Worm (Caenorhabditis elegans) whole organism, L4 larva: ENCODE results near the gene C24B5.4.

Source experiments
- D1046.2 ChIP-seq: fragments of 200-800 bp; sonication (Bioruptor generic); IDR thresholded peaks from 2 replicates; pipeline ENCODE4 v1.3.6; 2022; ENCODE audit warnings: missing genetic modification characterization, missing compliant biosample characterization
- F26F4.8 ChIP-seq: fragments of 200-800 bp; sonication (Bioruptor generic); conservative IDR thresholded peaks from 2 replicates; pipeline ENCODE4 v1.3.6; 2022; ENCODE audit warnings: missing genetic modification characterization, missing compliant biosample characterization
- T26A8.4 ChIP-seq: fragments of 200-800 bp; sonication (Bioruptor generic); IDR thresholded peaks from 2 replicates; pipeline ENCODE4 v1.3.6; 2022; ENCODE audit warnings: missing genetic modification characterization, missing compliant biosample characterization
- Y5F2A.4 ChIP-seq: fragments of 200-800 bp; sonication (Bioruptor generic); optimal IDR thresholded peaks from 2 replicates; lab custom pipeline; 2018; ENCODE audit warnings: mild to moderate bottlenecking, missing genetic modification characterization, missing compliant biosample characterization
- aha-1 ChIP-seq: fragments of 150-350 bp; peaks from one replicate; lab custom pipeline; 2014; ENCODE audit warnings: missing biosample characterization, missing genetic modification characterization
- ama-1 ChIP-seq: fragments of 150-350 bp; optimal IDR thresholded peaks from 2 replicates; lab custom pipeline; 2014; ENCODE audit warnings: inconsistent platforms, mixed read lengths
- ceh-32 ChIP-seq: sonication (generic microtip); optimal IDR thresholded peaks from 2 replicates; lab custom pipeline; 2016; ENCODE audit warnings: mild to moderate bottlenecking, missing genetic modification characterization, missing compliant biosample characterization; ENCODE audit not compliant: poor library complexity
- daf-16 ChIP-seq, 3 experiments: sonication (generic microtip); optimal IDR thresholded peaks; 2 replicates each; lab custom pipeline; 2016 to 2017; ENCODE audit warnings: missing genetic modification characterization in 3 of 3, missing genetic modification reagents in 3 of 3, mild to moderate bottlenecking in 2 of 3, missing compliant biosample characterization in 2 of 3, missing biosample characterization in 1 of 3, moderate library complexity in 1 of 3
- duxl-1 ChIP-seq: sonication (generic microtip); optimal IDR thresholded peaks from 2 replicates; lab custom pipeline; 2016; ENCODE audit warnings: mild to moderate bottlenecking, missing genetic modification characterization, moderate library complexity, missing compliant biosample characterization; ENCODE audit not compliant: poor library complexity
- egl-43 ChIP-seq: fragments of 200-800 bp; sonication (Bioruptor generic); IDR thresholded peaks from 2 replicates; pipeline ENCODE4 v1.3.6; 2022; ENCODE audit warnings: missing genetic modification reagents, missing genetic modification characterization, missing compliant biosample characterization
- gei-8 ChIP-seq: fragments of 200-800 bp; sonication (Bioruptor generic); optimal IDR thresholded peaks from 2 replicates; lab custom pipeline; 2018; ENCODE audit warnings: mild to moderate bottlenecking, missing genetic modification characterization, missing compliant biosample characterization
- hlh-11 ChIP-seq: fragments of 200-800 bp; sonication (Bioruptor generic); optimal IDR thresholded peaks from 2 replicates; lab custom pipeline; 2018; ENCODE audit warnings: mild to moderate bottlenecking, missing genetic modification characterization, missing compliant biosample characterization
- lim-7 ChIP-seq: fragments of 200-800 bp; sonication (Bioruptor generic); IDR thresholded peaks from 2 replicates; pipeline ENCODE4 v1.3.6; 2022; ENCODE audit warnings: missing genetic modification characterization, missing compliant biosample characterization
- lin-29 ChIP-seq: fragments of 200-800 bp; sonication (Bioruptor generic); IDR thresholded peaks from 2 replicates; pipeline ENCODE4 v1.3.6; 2022; ENCODE audit warnings: missing genetic modification reagents, missing genetic modification characterization, missing compliant biosample characterization
- lin-38 ChIP-seq: fragments of 200-800 bp; sonication (Bioruptor generic); IDR thresholded peaks from 2 replicates; pipeline ENCODE4 v1.3.6; 2022; ENCODE audit warnings: missing genetic modification reagents, missing genetic modification characterization, missing compliant biosample characterization
- lin-39 ChIP-seq: fragments of 150-350 bp; optimal IDR thresholded peaks from 2 replicates; lab custom pipeline; 2014; ENCODE audit warnings: missing biosample characterization, missing genetic modification reagents, missing genetic modification characterization
- lir-3 ChIP-seq: sonication (generic microtip); optimal IDR thresholded peaks from 2 replicates; lab custom pipeline; 2016; ENCODE audit warnings: mild to moderate bottlenecking, missing genetic modification characterization, missing compliant biosample characterization
- madf-9 ChIP-seq: fragments of 200-800 bp; sonication (Bioruptor generic); conservative IDR thresholded peaks from 2 replicates; pipeline ENCODE4 v1.3.6; 2022; ENCODE audit warnings: missing genetic modification reagents, missing genetic modification characterization, missing compliant biosample characterization
- mep-1 ChIP-seq: fragments of 150-350 bp; sonication (generic microtip); optimal IDR thresholded peaks from 3 replicates; lab custom pipeline; 2014; ENCODE audit warnings: missing biosample characterization, missing genetic modification characterization
- mes-2 ChIP-seq: sonication (generic microtip); optimal IDR thresholded peaks from 2 replicates; lab custom pipeline; 2016; ENCODE audit warnings: missing genotype, mild to moderate bottlenecking, missing genetic modification characterization, missing compliant biosample characterization; ENCODE audit not compliant: poor library complexity, severe bottlenecking
- mxl-2 ChIP-seq: fragments of 200-800 bp; sonication (Bioruptor generic); conservative IDR thresholded peaks from 2 replicates; pipeline ENCODE4 v1.3.6; 2022; ENCODE audit warnings: missing genetic modification reagents, missing genetic modification characterization, missing compliant biosample characterization
- nhr-102 ChIP-seq: sonication (generic microtip); optimal IDR thresholded peaks from 2 replicates; lab custom pipeline; 2016; ENCODE audit warnings: mild to moderate bottlenecking, missing genetic modification characterization, moderate library complexity, missing compliant biosample characterization
- nhr-11 ChIP-seq: fragments of 150-350 bp; optimal IDR thresholded peaks from 2 replicates; lab custom pipeline; 2014; ENCODE audit warnings: missing biosample characterization, missing genetic modification characterization
- nhr-111 ChIP-seq: fragments of 200-800 bp; sonication (Bioruptor generic); optimal IDR thresholded peaks from 2 replicates; lab custom pipeline; 2018; ENCODE audit warnings: mild to moderate bottlenecking, missing genetic modification characterization, missing compliant biosample characterization
- nhr-237 ChIP-seq: sonication (generic microtip); optimal IDR thresholded peaks from 2 replicates; lab custom pipeline; 2017; ENCODE audit warnings: missing biosample characterization, missing genetic modification characterization
- nhr-25 ChIP-seq: sonication (generic microtip); optimal IDR thresholded peaks from 2 replicates; lab custom pipeline; 2017; ENCODE audit warnings: missing genetic modification characterization, mild to moderate bottlenecking, missing compliant biosample characterization, antibody characterized with exemption, moderate library complexity, borderline replicate concordance; ENCODE audit not compliant: insufficient read depth
- nhr-28 ChIP-seq: fragments of 150-350 bp; optimal IDR thresholded peaks from 2 replicates; lab custom pipeline; 2014; ENCODE audit warnings: missing biosample characterization, missing genetic modification characterization
- nhr-41 ChIP-seq: fragments of 200-800 bp; sonication (Bioruptor generic); IDR thresholded peaks from 2 replicates; pipeline ENCODE4 v1.3.6; 2022; ENCODE audit warnings: missing genetic modification reagents, missing genetic modification characterization, missing compliant biosample characterization
- nhr-42 ChIP-seq: fragments of 200-800 bp; sonication (Bioruptor generic); IDR thresholded peaks from 2 replicates; pipeline ENCODE4 v1.3.6; 2022; ENCODE audit warnings: missing genetic modification characterization, missing compliant biosample characterization
- nhr-77 ChIP-seq: fragments of 150-350 bp; optimal IDR thresholded peaks from 2 replicates; lab custom pipeline; 2014; ENCODE audit warnings: missing biosample characterization, missing genetic modification characterization
- rbr-2 ChIP-seq: sonication (generic microtip); optimal IDR thresholded peaks from 2 replicates; lab custom pipeline; 2016; ENCODE audit warnings: missing genotype, missing genetic modification characterization, missing compliant biosample characterization
- skn-1 ChIP-seq: fragments of 150-350 bp; optimal IDR thresholded peaks from 2 replicates; lab custom pipeline; 2014; ENCODE audit warnings: missing biosample characterization, missing genetic modification characterization
- snpc-1.2 ChIP-seq: fragments of 200-800 bp; sonication (Bioruptor generic); IDR thresholded peaks from 2 replicates; pipeline ENCODE4 v1.3.6; 2022; ENCODE audit warnings: missing genetic modification reagents, missing genetic modification characterization, missing compliant biosample characterization
- tag-97 ChIP-seq: fragments of 200-800 bp; sonication (Bioruptor generic); IDR thresholded peaks from 2 replicates; pipeline ENCODE4 v1.3.6; 2022; ENCODE audit warnings: missing genetic modification characterization, missing compliant biosample characterization
- unc-130 ChIP-seq: sonication (generic microtip); optimal IDR thresholded peaks from 2 replicates; lab custom pipeline; 2016; ENCODE audit warnings: missing genetic modification reagents, missing genetic modification characterization, missing compliant biosample characterization
- unc-39 ChIP-seq: sonication (generic microtip); optimal IDR thresholded peaks from 2 replicates; lab custom pipeline; 2017; ENCODE audit warnings: missing biosample characterization, missing genetic modification characterization
- unc-62 ChIP-seq, 3 experiments: fragments of 150-350 bp in 1 of 3; sonication (generic microtip); optimal IDR thresholded peaks in 2 of 3; peaks in 1 of 3; 1 replicate in 1 of 3; 2 replicates in 2 of 3; lab custom pipeline; 2014 to 2017; ENCODE audit warnings: missing biosample characterization in 3 of 3, missing genetic modification characterization in 3 of 3, missing genetic modification reagents in 3 of 3, missing genotype in 1 of 3
- zip-2 ChIP-seq: fragments of 150-350 bp; optimal IDR thresholded peaks from 2 replicates; lab custom pipeline; 2014; ENCODE audit warnings: missing biosample characterization, missing genetic modification characterization

The C24B5.4 gene

DNA sequence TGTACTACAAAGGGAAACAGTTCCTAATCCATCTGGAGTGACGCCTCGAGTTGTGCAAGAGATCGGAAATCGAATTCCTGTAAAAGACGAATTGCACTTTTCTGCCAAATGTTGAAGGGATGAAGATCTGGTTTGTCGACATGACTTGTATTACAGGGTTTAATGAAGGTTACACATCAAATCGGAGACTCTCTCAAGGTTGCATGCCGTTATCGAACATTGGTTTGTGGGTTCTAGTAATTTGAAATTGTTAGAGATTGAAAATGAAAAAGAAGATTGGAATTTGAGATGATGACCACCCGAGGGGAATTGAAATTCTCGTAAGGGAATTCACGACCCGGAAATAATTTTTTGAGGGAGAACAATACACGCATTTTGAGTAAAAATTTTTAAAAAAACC lies 30.8 kb downstream of the C24B5.4 start:
- no peak for TF ChIP-seq lin-29
- peak in 1 of 2 experiments; percentile 89 for TF ChIP-seq unc-62 (GFP tag; optimal IDR thresholded peaks at IDR 0.05 in 1 of 2; lab: Kevin White, UChicago)
- no peak for TF ChIP-seq unc-62 (tag; optimal IDR thresholded peaks at IDR 0.05; lab: Kevin White, UChicago)
- TF ChIP-seq aha-1 (tag; lab: Kevin White, UChicago), result peak; percentile 22
- TF ChIP-seq nhr-25 (tag; lab: Kevin White, UChicago), result peak; percentile 13
- peak; percentile 19 for TF ChIP-seq nhr-28 (tag; lab: Kevin White, UChicago)
- no peak for TF ChIP-seq lir-3 (tag; lab: Kevin White, UChicago)

- no peak for TF ChIP-seq nhr-102 (tag; lab: Kevin White, UChicago)
- TF ChIP-seq F26F4.8 (GFP tag; lab: Robert Waterston, UW), result no peak
- TF ChIP-seq hlh-11, result peak; percentile 6
- TF ChIP-seq nhr-28 (tag; lab: Kevin White, UChicago), result peak; percentile 41
- TF ChIP-seq ama-1 (lab: Kevin White, UChicago), result peak; percentile 95
- TF ChIP-seq nhr-25 (tag; lab: Kevin White, UChicago), result peak; percentile 76
- peak; percentile 3 for TF ChIP-seq mep-1 (tag; lab: Kevin White, UChicago)
- TF ChIP-seq lin-39 (tag; lab: Kevin White, UChicago), result no peak
- peak; percentile 35; the same call in 1 of the 2 replicates for TF ChIP-seq snpc-1.2 (GFP tag; lab: Robert Waterston, UW)
- TF ChIP-seq nhr-42, result 0 out of 2 replicates have a peak, but pooled peaks have one; percentile 18
- TF ChIP-seq T26A8.4, result 0 out of 2 replicates have a peak, but pooled peaks have one; percentile 33
- TF ChIP-seq unc-62 (GFP tag; optimal IDR thresholded peaks at IDR 0.05 in 1 of 2; lab: Kevin White, UChicago), result peak in 1 of 2 experiments; percentile 66
- TF ChIP-seq unc-62 (tag; optimal IDR thresholded peaks at IDR 0.05; lab: Kevin White, UChicago), result no peak
- no peak for TF ChIP-seq D1046.2 (GFP tag; lab: Robert Waterston, UW)
- TF ChIP-seq nhr-11 (tag; lab: Kevin White, UChicago), result no peak
Measured at ce11 chrV:9165073-9165699, 31.9 kb downstream of the C24B5.4 start, which contains the start of gene col-10. Gene col-10 (minus strand): TSS chrV:9165307.

DNA sequence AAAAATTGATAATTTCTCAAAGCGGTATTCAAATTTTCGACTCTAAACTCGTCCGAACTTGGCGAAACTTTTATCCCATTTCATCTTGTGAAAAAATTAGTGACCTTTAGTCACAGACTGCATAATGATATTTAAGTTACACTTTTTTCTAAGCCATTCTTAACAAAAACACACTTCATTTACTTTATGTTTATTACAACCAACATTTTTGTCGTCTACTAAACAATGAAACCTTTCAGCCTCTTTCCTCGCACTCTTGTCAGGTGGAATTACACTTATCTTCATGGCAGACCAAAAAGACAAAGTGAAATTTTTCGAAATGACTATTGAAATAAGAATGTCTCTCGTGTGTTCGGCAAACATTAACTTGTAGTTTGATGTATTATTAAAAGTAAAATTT lies 33.2 kb downstream of the C24B5.4 start:
- TF ChIP-seq lim-7, result no peak
- no peak for TF ChIP-seq duxl-1 (tag; lab: Kevin White, UChicago)
- TF ChIP-seq unc-62 (GFP tag; optimal IDR thresholded peaks at IDR 0.05 in 1 of 2; lab: Kevin White, UChicago), result peak in 1 of 2 experiments; percentile 24
- no peak for TF ChIP-seq unc-62 (tag; optimal IDR thresholded peaks at IDR 0.05; lab: Kevin White, UChicago)
- TF ChIP-seq hlh-11, result no peak
- TF ChIP-seq mes-2, result peak; percentile 35
- no peak for TF ChIP-seq nhr-111 (GFP tag; lab: Kevin White, UChicago)
- no peak for TF ChIP-seq mxl-2 (GFP tag; lab: Robert Waterston, UW)
- no peak for TF ChIP-seq skn-1 (tag; lab: Kevin White, UChicago)
- TF ChIP-seq lin-38 (GFP tag; lab: Robert Waterston, UW), result no peak
- no peak for TF ChIP-seq daf-16 (GFP tag; optimal IDR thresholded peaks at IDR 0.05; lab: Kevin White, UChicago)
- no peak for TF ChIP-seq daf-16 (tag; optimal IDR thresholded peaks at IDR 0.05; lab: Kevin White, UChicago)
- peak; percentile 98 for TF ChIP-seq ama-1 (lab: Kevin White, UChicago)
- 0 out of 2 replicates have a peak, but pooled peaks have one; percentile 52 for TF ChIP-seq T26A8.4
- no peak for TF ChIP-seq nhr-237 (tag; lab: Kevin White, UChicago)
- TF ChIP-seq unc-39 (tag; lab: Kevin White, UChicago), result no peak
- TF ChIP-seq nhr-11 (tag; lab: Kevin White, UChicago), result no peak
- no peak for TF ChIP-seq gei-8 (GFP tag; lab: Kevin White, UChicago)
- TF ChIP-seq zip-2 (tag; lab: Kevin White, UChicago), result no peak
- TF ChIP-seq egl-43, result no peak
- no peak for TF ChIP-seq tag-97 (GFP tag; lab: Robert Waterston, UW)
- no peak for TF ChIP-seq nhr-102 (tag; lab: Kevin White, UChicago)
- TF ChIP-seq rbr-2 (tag; lab: Kevin White, UChicago), result no peak
- no peak for TF ChIP-seq madf-9 (GFP tag; lab: Robert Waterston, UW)
- no peak for TF ChIP-seq nhr-41 (GFP tag; lab: Robert Waterston, UW)
- TF ChIP-seq F26F4.8 (GFP tag; lab: Robert Waterston, UW), result no peak
- no peak for TF ChIP-seq Y5F2A.4 (GFP tag; lab: Kevin White, UChicago)
- TF ChIP-seq unc-130 (GFP tag; lab: Kevin White, UChicago), result no peak
- no peak for TF ChIP-seq nhr-77
- peak; percentile 39 for TF ChIP-seq mep-1 (tag; lab: Kevin White, UChicago)
- TF ChIP-seq ceh-32 (tag; lab: Kevin White, UChicago), result no peak
